Worm (Caenorhabditis elegans): Measurements from ENCODE around the gene F49E12.12.

Gene F49E12.12

DNA sequence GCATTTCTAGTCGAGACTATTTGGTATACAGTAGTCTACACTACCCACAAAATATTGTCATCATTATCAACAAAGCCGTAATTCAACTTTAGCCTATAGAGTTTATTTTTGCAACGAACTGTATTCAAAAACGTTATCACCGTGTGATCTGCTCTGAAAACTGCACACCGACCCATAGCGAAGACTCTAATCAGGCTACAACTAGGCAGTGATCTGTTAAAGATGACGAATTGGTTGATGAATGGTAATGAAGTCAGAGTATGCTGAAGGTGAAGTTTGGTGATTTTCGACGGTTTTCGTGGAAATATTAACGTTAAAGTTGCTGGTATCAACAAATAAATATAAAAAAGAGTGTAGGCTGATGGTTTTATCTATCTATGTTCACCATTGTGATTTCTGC lies 5.6 kb downstream of the F49E12.12 start:
- no peak for TF ChIP-seq nhr-76 (tag; optimal IDR thresholded peaks at IDR 0.05)
- no peak for TF ChIP-seq nhr-2 (tag; optimal IDR thresholded peaks at IDR 0.05)
- no peak for TF ChIP-seq mls-2 (tag; optimal IDR thresholded peaks at IDR 0.05)
- TF ChIP-seq ham-2 (GFP tag; optimal IDR thresholded peaks at IDR 0.05): no peak
- no peak for TF ChIP-seq nhr-28 (tag; optimal IDR thresholded peaks at IDR 0.05)
- no peak for TF ChIP-seq ceh-43 (GFP tag; optimal IDR thresholded peaks at IDR 0.05)
- no peak for TF ChIP-seq ztf-11 (tag; optimal IDR thresholded peaks at IDR 0.05)
- no peak for TF ChIP-seq hlh-1 (tag; optimal IDR thresholded peaks at IDR 0.05)
- no peak for TF ChIP-seq lsy-2 (tag; optimal IDR thresholded peaks at IDR 0.05)
- TF ChIP-seq M03D4.4 (tag; optimal IDR thresholded peaks at IDR 0.05): no peak
- TF ChIP-seq sem-2 (GFP tag; optimal IDR thresholded peaks at IDR 0.05): no peak
- no peak for TF ChIP-seq nhr-237 (tag; optimal IDR thresholded peaks at IDR 0.05)

ce11 chrII:8388001-8388513 lies 6.8 kb downstream of the F49E12.12 start, which contains the start of gene drd-1:
Gene drd-1, plus strand, starts transcription at chrII:8388051.
- TF ChIP-seq drap-1 (GFP tag; optimal IDR thresholded peaks at IDR 0.05): no peak
- no peak for TF ChIP-seq nhr-2 (tag; optimal IDR thresholded peaks at IDR 0.05)
- TF ChIP-seq ztf-11 (tag; optimal IDR thresholded peaks at IDR 0.05): no peak

- TF ChIP-seq lsy-2 (tag; optimal IDR thresholded peaks at IDR 0.05) (no peak), bed-3 (GFP tag; optimal IDR thresholded peaks at IDR 0.05) (no peak), mab-5 (tag; optimal IDR thresholded peaks at IDR 0.05) (no peak), hlh-1 (tag; optimal IDR thresholded peaks at IDR 0.05) (no peak), blmp-1 (tag; optimal IDR thresholded peaks at IDR 0.05) (no peak), unc-39 (tag; optimal IDR thresholded peaks at IDR 0.05) (no peak), nhr-28 (tag; optimal IDR thresholded peaks at IDR 0.05) (no peak), zip-8 (tag; optimal IDR thresholded peaks at IDR 0.05) (no peak), ceh-83 (GFP tag; optimal IDR thresholded peaks at IDR 0.05) (no peak), ham-2 (GFP tag; optimal IDR thresholded peaks at IDR 0.05) (no peak), elt-3 (tag; optimal IDR thresholded peaks at IDR 0.05) (no peak)
Measured at ce11 chrII:8390751-8391150, 9.5 kb downstream of the F49E12.12 start, which contains the start of gene F49E12.10. Gene F49E12.10, plus strand, starts transcription at chrII:8391051.

- no peak for TF ChIP-seq zip-8 (tag; optimal IDR thresholded peaks at IDR 0.05)
- TF ChIP-seq lin-32 (GFP tag; optimal IDR thresholded peaks at IDR 0.05): no peak
- no peak for TF ChIP-seq snpc-4 (tag; optimal IDR thresholded peaks at IDR 0.05)
- TF ChIP-seq sptf-1 (tag; optimal IDR thresholded peaks at IDR 0.05): no peak
- TF ChIP-seq mab-5 (tag; optimal IDR thresholded peaks at IDR 0.05): no peak
- no peak for TF ChIP-seq mep-1 (tag; optimal IDR thresholded peaks at IDR 0.05)
- no peak for TF ChIP-seq mls-2 (tag; optimal IDR thresholded peaks at IDR 0.05)
- TF ChIP-seq drap-1 (GFP tag; optimal IDR thresholded peaks at IDR 0.05): no peak
- TF ChIP-seq blmp-1 (tag; optimal IDR thresholded peaks at IDR 0.05): no peak
- TF ChIP-seq unc-120 (tag; optimal IDR thresholded peaks at IDR 0.05; ENCODE audit: poor library complexity, severe bottlenecking): no peak
- TF ChIP-seq ham-2 (GFP tag; optimal IDR thresholded peaks at IDR 0.05): no peak
- TF ChIP-seq flh-1 (GFP tag; optimal IDR thresholded peaks at IDR 0.05): no peak
- TF ChIP-seq M03D4.4 (tag; optimal IDR thresholded peaks at IDR 0.05): no peak
- no peak for TF ChIP-seq unc-62 (GFP tag; optimal IDR thresholded peaks at IDR 0.05)
Measured at ce11 chrII:8392215-8392614, 10.9 kb downstream of the F49E12.12 start.

- TF ChIP-seq unc-120 (tag; optimal IDR thresholded peaks at IDR 0.05; ENCODE audit: poor library complexity, severe bottlenecking) (no peak), zip-8 (tag; optimal IDR thresholded peaks at IDR 0.05) (no peak), ceh-43 (GFP tag; optimal IDR thresholded peaks at IDR 0.05) (no peak), nhr-28 (tag; optimal IDR thresholded peaks at IDR 0.05) (no peak), lsy-2 (tag; optimal IDR thresholded peaks at IDR 0.05) (no peak), ham-2 (GFP tag; optimal IDR thresholded peaks at IDR 0.05) (no peak), lin-32 (GFP tag; optimal IDR thresholded peaks at IDR 0.05) (no peak), sptf-1 (tag; optimal IDR thresholded peaks at IDR 0.05) (no peak), elt-3 (tag; optimal IDR thresholded peaks at IDR 0.05) (no peak)
Measured at ce11 chrII:8394205-8394604, 12.9 kb downstream of the F49E12.12 start, which contains the start of gene F49E12.8. Gene F49E12.8, minus strand, starts transcription at chrII:8394305.

ce11 chrII:8396041-8396440 lies 14.7 kb downstream of the F49E12.12 start, which contains the start of gene F49E12.7:
Gene F49E12.7, minus strand, starts transcription at chrII:8396141.
- no peak for TF ChIP-seq lin-32 (GFP tag; optimal IDR thresholded peaks at IDR 0.05)
- TF ChIP-seq sem-2 (GFP tag; optimal IDR thresholded peaks at IDR 0.05): no peak
- TF ChIP-seq mls-2 (tag; optimal IDR thresholded peaks at IDR 0.05): no peak
- TF ChIP-seq pha-4 (tag; optimal IDR thresholded peaks at IDR 0.05): no peak
- no peak for TF ChIP-seq nhr-12 (tag; optimal IDR thresholded peaks at IDR 0.05)
- TF ChIP-seq elt-3 (tag; optimal IDR thresholded peaks at IDR 0.05): no peak
- TF ChIP-seq M03D4.4 (tag; optimal IDR thresholded peaks at IDR 0.05): no peak
- no peak for TF ChIP-seq nhr-28 (tag; optimal IDR thresholded peaks at IDR 0.05)
- no peak for TF ChIP-seq hlh-1 (tag; optimal IDR thresholded peaks at IDR 0.05)
- TF ChIP-seq snpc-4 (tag; optimal IDR thresholded peaks at IDR 0.05): no peak
- TF ChIP-seq flh-1 (GFP tag; optimal IDR thresholded peaks at IDR 0.05): no peak
- no peak for TF ChIP-seq ceh-83 (GFP tag; optimal IDR thresholded peaks at IDR 0.05)
- TF ChIP-seq unc-62 (GFP tag; optimal IDR thresholded peaks at IDR 0.05): no peak
- TF ChIP-seq unc-39 (tag; optimal IDR thresholded peaks at IDR 0.05): no peak
- no peak for TF ChIP-seq ces-1 (GFP tag; optimal IDR thresholded peaks at IDR 0.05)
- TF ChIP-seq ceh-39 (tag; optimal IDR thresholded peaks at IDR 0.05): no peak
- no peak for TF ChIP-seq nhr-2 (tag; optimal IDR thresholded peaks at IDR 0.05)
- TF ChIP-seq nhr-237 (tag; optimal IDR thresholded peaks at IDR 0.05): no peak
